Fruit fly (Drosophila melanogaster) whole organism, embryonic: Measurements from ENCODE around the gene Dis3l2.

Source experiments
- Adf1 ChIP-seq: fragments of 200-800 bp; sonication (Bioruptor generic); IDR thresholded peaks from 2 replicates; pipeline ENCODE4 v1.3.6; 2022; ENCODE audit warnings: missing biosample characterization, missing genetic modification characterization
- CG10267 ChIP-seq: fragments of 200-800 bp; sonication (Bioruptor generic); optimal IDR thresholded peaks from 2 replicates; lab custom pipeline; 2018; ENCODE audit warnings: missing biosample characterization, mild to moderate bottlenecking, missing genetic modification characterization, moderate library complexity
- CG10321 ChIP-seq: fragments of 200-800 bp; sonication (Bioruptor generic); IDR thresholded peaks from 2 replicates; pipeline ENCODE4 v1.3.6; 2022; ENCODE audit warnings: missing biosample characterization, missing genetic modification characterization
- CG10431 ChIP-seq: fragments of 200-800 bp; sonication (Bioruptor generic); optimal IDR thresholded peaks from 3 replicates; lab custom pipeline; 2018; ENCODE audit warnings: missing biosample characterization, mild to moderate bottlenecking, missing genetic modification characterization
- CG11560 ChIP-seq: fragments of 200-800 bp; sonication (Bioruptor generic); IDR thresholded peaks from 3 replicates; pipeline ENCODE4 v1.3.6; 2022; ENCODE audit warnings: missing biosample characterization, missing genetic modification characterization
- CG12155 ChIP-seq: fragments of 200-800 bp; sonication (Bioruptor generic); optimal IDR thresholded peaks from 3 replicates; lab custom pipeline; 2016; ENCODE audit warnings: missing biosample characterization, missing genetic modification characterization
- CG12219 ChIP-seq: fragments of 200-800 bp; sonication (Bioruptor generic); optimal IDR thresholded peaks from 3 replicates; lab custom pipeline; 2018; ENCODE audit warnings: missing biosample characterization, mild to moderate bottlenecking, missing genetic modification characterization
- CG12659 ChIP-seq: fragments of 200-800 bp; sonication (Bioruptor generic); optimal IDR thresholded peaks from 3 replicates; lab custom pipeline; 2017; ENCODE audit warnings: mild to moderate bottlenecking, missing biosample characterization, missing genetic modification reagents, missing genetic modification characterization
- CG15479 ChIP-seq: fragments of 200-800 bp; sonication (Bioruptor generic); optimal IDR thresholded peaks from 3 replicates; lab custom pipeline; 2019; ENCODE audit warnings: missing biosample characterization, mild to moderate bottlenecking, missing genetic modification characterization, moderate library complexity
- CG15514 ChIP-seq: fragments of 200-800 bp; sonication (Bioruptor generic); optimal IDR thresholded peaks from 3 replicates; lab custom pipeline; 2017; ENCODE audit warnings: missing biosample characterization, missing genetic modification characterization, mild to moderate bottlenecking, moderate library complexity, missing genetic modification reagents
- CG16863 ChIP-seq: fragments of 200-800 bp; sonication (Bioruptor generic); optimal IDR thresholded peaks from 3 replicates; lab custom pipeline; 2016; ENCODE audit warnings: missing biosample characterization, missing genetic modification characterization
- CG17186 ChIP-seq: fragments of 200-800 bp; sonication (Bioruptor generic); optimal IDR thresholded peaks from 3 replicates; lab custom pipeline; 2017; ENCODE audit warnings: missing biosample characterization, missing genetic modification reagents, missing genetic modification characterization
- CG17361 ChIP-seq: fragments of 200-800 bp; sonication (Bioruptor generic); IDR thresholded peaks from 3 replicates; pipeline ENCODE4 v1.3.6; 2022; ENCODE audit warnings: missing biosample characterization, missing genetic modification characterization
- CG2120 ChIP-seq: fragments of 200-800 bp; sonication (Bioruptor generic); optimal IDR thresholded peaks from 3 replicates; lab custom pipeline; 2016; ENCODE audit warnings: missing biosample characterization, missing genetic modification characterization
- CG33557 ChIP-seq: fragments of 200-800 bp; sonication (Bioruptor generic); optimal IDR thresholded peaks from 2 replicates; lab custom pipeline; 2019; ENCODE audit warnings: missing biosample characterization, mild to moderate bottlenecking, missing genetic modification characterization, moderate library complexity
- CG6813 ChIP-seq: fragments of 200-800 bp; sonication (Bioruptor generic); optimal IDR thresholded peaks from 2 replicates; lab custom pipeline; 2017; ENCODE audit warnings: missing biosample characterization, missing genetic modification characterization, mild to moderate bottlenecking, moderate library complexity, missing genetic modification reagents
- CG7786 ChIP-seq: fragments of 200-800 bp; sonication (Bioruptor generic); optimal IDR thresholded peaks from 2 replicates; lab custom pipeline; 2016; ENCODE audit warnings: missing biosample characterization, missing genetic modification characterization
- CG7987 ChIP-seq: fragments of 200-800 bp; sonication (Bioruptor generic); optimal IDR thresholded peaks from 2 replicates; lab custom pipeline; 2018; ENCODE audit warnings: missing biosample characterization, mild to moderate bottlenecking, missing genetic modification characterization, moderate library complexity
- CG8924 ChIP-seq: fragments of 200-800 bp; optimal IDR thresholded peaks from 3 replicates; lab custom pipeline; 2019; ENCODE audit warnings: missing biosample characterization, mild to moderate bottlenecking, missing genetic modification characterization, moderate library complexity
- E2f2 ChIP-seq: fragments of 200-800 bp; sonication (Bioruptor generic); IDR thresholded peaks from 2 replicates; pipeline ENCODE4 v1.3.6; 2022; ENCODE audit warnings: missing biosample characterization, missing genetic modification characterization
- Ets65A ChIP-seq: fragments of 200-800 bp; sonication (Bioruptor generic); peaks from one replicate; lab custom pipeline; 2016; ENCODE audit warnings: missing biosample characterization, missing genetic modification characterization
- Fer1 ChIP-seq: fragments of 200-800 bp; sonication (Bioruptor generic); optimal IDR thresholded peaks from 2 replicates; lab custom pipeline; 2017; ENCODE audit warnings: missing biosample characterization, mild to moderate bottlenecking, missing genetic modification characterization
- H15 ChIP-seq: fragments of 200-800 bp; sonication (Bioruptor generic); IDR thresholded peaks from 3 replicates; pipeline ENCODE4 v1.3.6; 2022; ENCODE audit warnings: missing biosample characterization, missing genetic modification characterization
- HHEX ChIP-seq: fragments of 200-800 bp; sonication (Bioruptor generic); optimal IDR thresholded peaks from 3 replicates; lab custom pipeline; 2017; ENCODE audit warnings: missing biosample characterization, mild to moderate bottlenecking, missing genetic modification characterization, missing genetic modification reagents
- HLH54F ChIP-seq: fragments of 200-800 bp; sonication (Bioruptor generic); optimal IDR thresholded peaks from 3 replicates; lab custom pipeline; 2016; ENCODE audit warnings: missing biosample characterization, missing genetic modification characterization
- HLHmδ ChIP-seq: fragments of 200-800 bp; sonication (Bioruptor generic); optimal IDR thresholded peaks from 2 replicates; lab custom pipeline; 2018; ENCODE audit warnings: missing biosample characterization, mild to moderate bottlenecking, missing genetic modification characterization, moderate library complexity
- Lim3 ChIP-seq: fragments of 200-800 bp; sonication (Bioruptor generic); IDR thresholded peaks from 2 replicates; pipeline ENCODE4 v1.3.6; 2022; ENCODE audit warnings: missing biosample characterization, missing genetic modification characterization
- MESR4 ChIP-seq: fragments of 200-800 bp; sonication (Bioruptor generic); optimal IDR thresholded peaks from 2 replicates; lab custom pipeline; 2018; ENCODE audit warnings: missing biosample characterization, mild to moderate bottlenecking, missing genetic modification characterization, moderate library complexity
- Mad ChIP-seq: fragments of 200-800 bp; sonication (Bioruptor generic); optimal IDR thresholded peaks from 2 replicates; lab custom pipeline; 2016; ENCODE audit warnings: missing biosample characterization, missing genetic modification characterization
- Nf-YC ChIP-seq: fragments of 200-800 bp; optimal IDR thresholded peaks from 3 replicates; lab custom pipeline; 2019; ENCODE audit warnings: missing biosample characterization, mild to moderate bottlenecking, missing genetic modification characterization, moderate library complexity
- PHDP ChIP-seq: fragments of 200-800 bp; sonication (Bioruptor generic); optimal IDR thresholded peaks from 3 replicates; lab custom pipeline; 2018; ENCODE audit warnings: missing biosample characterization, mild to moderate bottlenecking, missing genetic modification characterization, moderate library complexity
- Scr ChIP-seq: fragments of 200-800 bp; sonication (Bioruptor generic); IDR thresholded peaks from 2 replicates; pipeline ENCODE4 v1.3.6; 2022; ENCODE audit warnings: missing biosample characterization, missing genetic modification characterization; ENCODE audit not compliant: partially characterized antibody
- Tbp ChIP-seq: fragments of >200 bp; optimal IDR thresholded peaks from 2 replicates; lab custom pipeline; 2018; ENCODE audit warnings: missing biosample characterization, missing genetic modification characterization
- bab2 ChIP-seq: fragments of 200-800 bp; sonication (Bioruptor generic); optimal IDR thresholded peaks from 2 replicates; lab custom pipeline; 2016; ENCODE audit warnings: missing biosample characterization, missing genetic modification characterization
- bigmax ChIP-seq: fragments of 200-800 bp; sonication (Bioruptor generic); optimal IDR thresholded peaks from 2 replicates; lab custom pipeline; 2018; ENCODE audit warnings: missing biosample characterization, mild to moderate bottlenecking, missing genetic modification characterization
- dmrt99B ChIP-seq: fragments of 200-800 bp; sonication (Bioruptor generic); optimal IDR thresholded peaks from 2 replicates; lab custom pipeline; 2018; ENCODE audit warnings: missing biosample characterization, mild to moderate bottlenecking, missing genetic modification characterization, moderate library complexity
- dpn ChIP-seq, 2 experiments: fragments of 200-800 bp; sonication (Bioruptor generic); optimal IDR thresholded peaks; 3 replicates each; lab custom pipeline; 2016; ENCODE audit warnings: missing biosample characterization in 2 of 2, missing genetic modification characterization in 2 of 2
- fd3F ChIP-seq: fragments of 200-800 bp; sonication (Bioruptor generic); optimal IDR thresholded peaks from 2 replicates; lab custom pipeline; 2018; ENCODE audit warnings: missing biosample characterization, mild to moderate bottlenecking, missing genetic modification characterization, moderate library complexity
- grau ChIP-seq: fragments of 200-800 bp; optimal IDR thresholded peaks from 3 replicates; lab custom pipeline; 2019; ENCODE audit warnings: missing biosample characterization, mild to moderate bottlenecking, missing genetic modification characterization, moderate library complexity
- ind ChIP-seq: fragments of 200-800 bp; sonication (Bioruptor generic); optimal IDR thresholded peaks from 3 replicates; lab custom pipeline; 2016; ENCODE audit warnings: missing biosample characterization, missing genetic modification characterization
- nerfin-2 ChIP-seq: fragments of 200-800 bp; sonication (Bioruptor generic); IDR thresholded peaks from 2 replicates; pipeline ENCODE4 v1.3.6; 2022; ENCODE audit warnings: missing biosample characterization, missing genetic modification characterization; ENCODE audit not compliant: partially characterized antibody
- pzg ChIP-seq: fragments of 200-800 bp; sonication (Bioruptor generic); optimal IDR thresholded peaks from 3 replicates; lab custom pipeline; 2018; ENCODE audit warnings: missing biosample characterization, mild to moderate bottlenecking, missing genetic modification characterization, moderate library complexity
- salm ChIP-seq: fragments of 200-800 bp; sonication (Bioruptor generic); optimal IDR thresholded peaks from 2 replicates; lab custom pipeline; 2018; ENCODE audit warnings: missing biosample characterization, mild to moderate bottlenecking, missing genetic modification characterization
- scrt ChIP-seq: fragments of 200-800 bp; sonication (Bioruptor generic); optimal IDR thresholded peaks from 2 replicates; lab custom pipeline; 2018; ENCODE audit warnings: missing biosample characterization, mild to moderate bottlenecking, missing genetic modification characterization, moderate library complexity
- sim ChIP-seq: fragments of 200-800 bp; sonication (Bioruptor generic); IDR thresholded peaks from 2 replicates; pipeline ENCODE4 v1.3.6; 2022; ENCODE audit warnings: missing biosample characterization, missing genetic modification characterization
- sna ChIP-seq: fragments of 200-800 bp; sonication (Bioruptor generic); IDR thresholded peaks from 2 replicates; pipeline ENCODE4 v1.3.6; 2022; ENCODE audit warnings: missing biosample characterization, missing genetic modification characterization; ENCODE audit not compliant: partially characterized antibody
- tna ChIP-seq: fragments of 200-800 bp; sonication (Bioruptor generic); IDR thresholded peaks from 2 replicates; pipeline ENCODE4 v1.3.6; 2022; ENCODE audit warnings: missing biosample characterization, missing genetic modification characterization; ENCODE audit not compliant: partially characterized antibody
- ttk ChIP-seq: fragments of 200-800 bp; sonication (Bioruptor generic); IDR thresholded peaks from 2 replicates; pipeline ENCODE4 v2.1.2; 2022; ENCODE audit warnings: missing biosample characterization, missing genetic modification characterization

Dis3l2 gene

DNA sequence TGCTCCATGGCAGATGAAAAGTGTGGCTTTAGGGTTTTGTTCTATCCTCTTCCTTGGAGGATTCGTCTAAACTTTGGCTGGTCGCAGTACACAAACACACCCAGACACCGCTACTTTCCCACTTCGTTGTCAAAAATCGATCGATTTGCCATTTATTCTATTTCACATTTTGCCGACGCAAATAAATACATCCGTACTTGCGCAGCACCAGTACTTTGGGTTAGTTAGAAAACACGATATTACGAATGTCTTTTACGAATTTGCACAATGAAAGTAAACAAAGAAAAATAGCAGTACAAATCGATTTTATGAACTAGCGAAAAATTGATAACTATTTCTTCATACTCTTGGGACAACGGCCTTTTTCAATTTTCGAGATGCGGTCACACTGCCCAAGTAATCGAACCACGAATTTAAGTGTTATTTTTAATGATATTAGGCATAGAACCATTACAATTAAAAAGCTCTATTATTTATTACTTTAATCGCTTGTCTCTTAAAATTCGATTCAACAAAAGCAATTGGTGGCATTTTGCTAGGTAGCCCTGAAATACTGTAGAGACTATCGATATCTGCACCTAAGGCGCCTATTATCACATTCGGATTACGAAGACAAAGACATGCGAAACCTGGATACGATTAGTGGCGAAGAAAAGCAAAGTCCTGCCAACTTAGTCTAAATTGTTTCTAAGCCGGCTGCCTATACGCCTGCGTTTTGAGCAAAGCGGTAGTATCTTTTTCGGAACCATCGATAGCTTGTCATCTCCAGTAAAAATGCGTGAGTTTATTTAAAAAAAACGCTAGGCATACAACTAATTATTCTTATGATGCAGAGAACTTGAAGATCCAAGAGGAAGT is 45.3 kb downstream of the Dis3l2 start, which contains the start of the genes DIP2 and wac (continued):
- TF ChIP-seq salm (tag; lab: Kevin White, UChicago) (peak; percentile 3), sim (GFP tag; lab: Robert Waterston, UW) (no peak), Nf-YC (peak; percentile 75), CG2120 (GFP tag; lab: Kevin White, UChicago) (peak; percentile 94), Ets65A (GFP tag; lab: Kevin White, UChicago) (peak; percentile 97), CG11560 (tag; lab: Robert Waterston, UW) (peak; percentile 61; the same call in 2 of the 3 replicates), Lim3 (GFP tag; lab: Robert Waterston, UW) (no peak), E2f2 (peak; percentile 88), CG12155 (GFP tag; lab: Kevin White, UChicago) (peak; percentile 82), CG10321 (GFP tag; lab: Robert Waterston, UW) (no peak), CG10267 (tag; lab: Kevin White, UChicago) (peak; percentile 79), CG17361 (GFP tag; lab: Robert Waterston, UW) (peak; percentile 62; the same call in 2 of the 3 replicates), dpn (GFP tag; optimal IDR thresholded peaks at IDR 0.05; lab: Kevin White, UChicago) (peak; percentile 72 to 90), dmrt99B (tag; lab: Kevin White, UChicago) (no peak), CG12659 (peak; percentile 94), HLH54F (GFP tag; lab: Kevin White, UChicago) (peak; percentile 85), ttk (GFP tag; lab: Robert Waterston, UW) (peak; percentile 60), CG8924 (peak; percentile 74), nerfin-2 (GFP tag; lab: Robert Waterston, UW) (peak; percentile 58), CG15479 (GFP tag; lab: Kevin White, UChicago) (peak; percentile 6), CG15514 (GFP tag; lab: Kevin White, UChicago) (peak; percentile 97), tna (GFP tag; lab: Robert Waterston, UW) (peak; percentile 86), MESR4 (GFP tag; lab: Kevin White, UChicago) (peak; percentile 51), Scr (GFP tag; lab: Robert Waterston, UW) (peak; percentile 91), CG33557 (GFP tag; lab: Kevin White, UChicago) (peak; percentile 60), CG16863 (peak; percentile 78), Tbp (no peak), scrt (GFP tag; lab: Kevin White, UChicago) (no peak), grau (tag; lab: Kevin White, UChicago) (peak; percentile 62), PHDP (tag; lab: Kevin White, UChicago) (peak; percentile 47), CG12219 (peak; percentile 21), fd3F (GFP tag; lab: Kevin White, UChicago) (peak; percentile 4), HHEX (GFP tag; lab: Kevin White, UChicago) (peak; percentile 11), H15 (GFP tag; lab: Robert Waterston, UW) (peak; percentile 62; the same call in 1 of the 3 replicates), bigmax (peak; percentile 66), HLHmδ (GFP tag; lab: Kevin White, UChicago) (peak; percentile 5), ind (peak; percentile 83), Fer1 (peak; percentile 53), CG7786 (GFP tag; lab: Kevin White, UChicago) (peak; percentile 81), CG7987 (GFP tag; lab: Kevin White, UChicago) (peak; percentile 75), pzg (GFP tag; lab: Kevin White, UChicago) (peak; percentile 93), CG6813 (GFP tag; lab: Kevin White, UChicago) (no peak), CG10431 (GFP tag; lab: Kevin White, UChicago) (peak; percentile 49), CG17186 (GFP tag; lab: Kevin White, UChicago) (peak; percentile 84), bab2 (peak; percentile 90), Mad (GFP tag; lab: Kevin White, UChicago) (peak; percentile 86), Adf1 (GFP tag; lab: Robert Waterston, UW) (peak; percentile 36), sna (GFP tag; lab: Robert Waterston, UW) (peak; percentile 85)
